Worm (Caenorhabditis elegans) whole organism, L4 larva: ENCODE data around the gene C02F5.2.

Experiments used
- ZK546.5 ChIP-seq, 2 experiments: sonication (generic microtip); optimal IDR thresholded peaks; 2 replicates each; lab custom pipeline; 2017; ENCODE audit warnings: missing biosample characterization in 2 of 2, missing genetic modification characterization in 2 of 2
- ceh-28 ChIP-seq: fragments of 150-350 bp; optimal IDR thresholded peaks from 2 replicates; lab custom pipeline; 2014; ENCODE audit warnings: missing biosample characterization, missing genetic modification reagents, missing genetic modification characterization
- ceh-44 ChIP-seq: fragments of 200-800 bp; sonication (Bioruptor generic); IDR thresholded peaks from 2 replicates; pipeline ENCODE4 v1.3.6; 2022; ENCODE audit warnings: missing genetic modification reagents, missing genetic modification characterization, missing compliant biosample characterization
- dve-1 ChIP-seq: sonication (generic microtip); optimal IDR thresholded peaks from 2 replicates; lab custom pipeline; 2017; ENCODE audit warnings: antibody characterized with exemption, mild to moderate bottlenecking, missing genetic modification characterization, missing compliant biosample characterization; ENCODE audit not compliant: insufficient read depth
- egl-27 ChIP-seq: sonication (generic microtip); optimal IDR thresholded peaks from 3 replicates; lab custom pipeline; 2017; ENCODE audit warnings: missing biosample characterization, missing genetic modification reagents, missing genetic modification characterization
- lin-1 ChIP-seq: fragments of 200-800 bp; sonication (Bioruptor generic); IDR thresholded peaks from 2 replicates; pipeline ENCODE4 v1.3.6; 2022; ENCODE audit warnings: missing genetic modification reagents, missing genetic modification characterization, missing compliant biosample characterization
- lin-39 ChIP-seq: fragments of 150-350 bp; optimal IDR thresholded peaks from 2 replicates; lab custom pipeline; 2014; ENCODE audit warnings: missing biosample characterization, missing genetic modification reagents, missing genetic modification characterization
- nhr-11 ChIP-seq: fragments of 150-350 bp; optimal IDR thresholded peaks from 2 replicates; lab custom pipeline; 2014; ENCODE audit warnings: missing biosample characterization, missing genetic modification characterization
- nhr-28 ChIP-seq: fragments of 150-350 bp; optimal IDR thresholded peaks from 2 replicates; lab custom pipeline; 2014; ENCODE audit warnings: missing biosample characterization, missing genetic modification characterization
- nhr-76 ChIP-seq: fragments of 150-350 bp; optimal IDR thresholded peaks from 2 replicates; lab custom pipeline; 2014; ENCODE audit warnings: missing biosample characterization, missing genetic modification characterization
- pha-4 ChIP-seq, 2 experiments: fragments of 150-350 bp in 1 of 2; fragments of 200-800 bp in 1 of 2; sonication (Bioruptor generic) in 1 of 2; IDR thresholded peaks in 1 of 2; optimal IDR thresholded peaks in 1 of 2; 2 replicates each; pipeline versions ENCODE4 v1.3.6 to Lab custom; 2014 to 2022; ENCODE audit warnings: missing genetic modification characterization in 2 of 2, missing genetic modification reagents in 2 of 2, missing biosample characterization in 1 of 2, missing compliant biosample characterization in 1 of 2
- snpc-1.2 ChIP-seq: fragments of 200-800 bp; sonication (Bioruptor generic); IDR thresholded peaks from 2 replicates; pipeline ENCODE4 v1.3.6; 2022; ENCODE audit warnings: missing genetic modification reagents, missing genetic modification characterization, missing compliant biosample characterization

DNA sequence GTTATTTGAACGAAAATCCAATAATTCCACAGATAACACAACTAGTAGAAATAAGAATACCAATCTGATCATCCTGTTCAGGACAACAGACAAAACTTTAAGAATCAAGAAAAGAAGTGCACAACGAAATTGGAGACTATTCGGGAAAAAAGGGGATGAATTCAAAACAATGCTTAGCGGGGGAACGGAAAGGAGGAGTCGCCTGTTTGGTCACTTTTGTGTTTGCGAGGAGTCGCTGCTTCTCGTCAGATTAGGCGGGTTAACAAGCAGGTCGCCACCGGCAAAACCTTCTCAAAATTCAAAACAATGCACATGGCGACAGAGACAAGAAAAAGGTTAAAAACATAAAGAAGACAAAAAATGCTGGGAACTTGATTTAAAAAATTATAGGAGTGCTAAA lies 39.6 kb upstream of the C02F5.2 start, which contains the start of gene C30A5.10:
- TF ChIP-seq ZK546.5 (tag; optimal IDR thresholded peaks at IDR 0.05; lab: Kevin White, UChicago) (no peak), lin-39 (no peak), nhr-76 (no peak), dve-1 (tag; lab: Kevin White, UChicago) (no peak), ceh-28 (no peak), nhr-28 (no peak), nhr-11 (no peak), ceh-44 (GFP tag; lab: Robert Waterston, UW) (no peak), egl-27 (tag; lab: Kevin White, UChicago) (no peak), snpc-1.2 (GFP tag; lab: Robert Waterston, UW) (no peak), pha-4 (GFP tag; IDR thresholded peaks at IDR 0.05; lab: Robert Waterston, UW) (no peak), pha-4 (tag; optimal IDR thresholded peaks at IDR 0.05; lab: Kevin White, UChicago) (no peak), lin-1 (no peak)
